Worm (Caenorhabditis elegans) whole organism, late embryonic: ENCODE data around the gene cyl-1.

Source experiments
- C38D4.7 ChIP-seq: fragments of 200-800 bp; sonication (Bioruptor generic); optimal IDR thresholded peaks from 2 replicates; lab custom pipeline; 2018; ENCODE audit warnings: mild to moderate bottlenecking, missing genetic modification characterization, moderate library complexity, missing compliant biosample characterization
- F13H6.1 ChIP-seq: sonication (generic microtip); optimal IDR thresholded peaks from 2 replicates; lab custom pipeline; 2016; ENCODE audit warnings: missing genetic modification characterization, missing compliant biosample characterization
- ama-1 ChIP-seq: fragments of 150-350 bp; optimal IDR thresholded peaks from 2 replicates; lab custom pipeline; 2014
- ceh-30 ChIP-seq: fragments of 150-350 bp; optimal IDR thresholded peaks from 2 replicates; lab custom pipeline; 2014; ENCODE audit warnings: missing biosample characterization, missing genetic modification characterization
- ceh-9 ChIP-seq: sonication (generic microtip); optimal IDR thresholded peaks from 2 replicates; lab custom pipeline; 2016; ENCODE audit warnings: mild to moderate bottlenecking, missing genetic modification characterization, inconsistent platforms, missing compliant biosample characterization
- dve-1 ChIP-seq: sonication (generic microtip); optimal IDR thresholded peaks from 2 replicates; lab custom pipeline; 2017; ENCODE audit warnings: antibody characterized with exemption, mild to moderate bottlenecking, missing genetic modification characterization, missing compliant biosample characterization
- elt-2 ChIP-seq: sonication (generic microtip); optimal IDR thresholded peaks from 2 replicates; lab custom pipeline; 2016; ENCODE audit warnings: missing genetic modification reagents, missing genetic modification characterization, missing compliant biosample characterization
- ets-4 ChIP-seq: sonication (generic microtip); optimal IDR thresholded peaks from 2 replicates; lab custom pipeline; 2016; ENCODE audit warnings: missing genetic modification characterization, missing compliant biosample characterization
- fkh-6 ChIP-seq: sonication (generic microtip); optimal IDR thresholded peaks from 2 replicates; lab custom pipeline; 2016; ENCODE audit warnings: missing genetic modification characterization, missing compliant biosample characterization
- lim-6 ChIP-seq: sonication (generic microtip); optimal IDR thresholded peaks from 2 replicates; lab custom pipeline; 2016; ENCODE audit warnings: missing genetic modification characterization, missing compliant biosample characterization
- nhr-232 ChIP-seq: sonication (generic microtip); optimal IDR thresholded peaks from 2 replicates; lab custom pipeline; 2016; ENCODE audit warnings: missing genetic modification characterization, missing compliant biosample characterization
- pag-3 ChIP-seq: sonication (generic microtip); optimal IDR thresholded peaks from 2 replicates; lab custom pipeline; 2016; ENCODE audit warnings: missing compliant biosample characterization, missing genetic modification characterization, borderline replicate concordance
- sox-4 ChIP-seq: sonication (generic microtip); optimal IDR thresholded peaks from 2 replicates; lab custom pipeline; 2017; ENCODE audit warnings: mild to moderate bottlenecking, missing genetic modification characterization, inconsistent platforms, missing compliant biosample characterization
- unc-55 ChIP-seq: sonication (generic microtip); optimal IDR thresholded peaks from 2 replicates; lab custom pipeline; 2017; ENCODE audit warnings: missing biosample characterization, missing genetic modification reagents, missing genetic modification characterization

- TF ChIP-seq ama-1 (lab: Kevin White, UChicago) (no peak), ceh-30 (tag; lab: Kevin White, UChicago) (no peak), dve-1 (tag; lab: Kevin White, UChicago) (no peak), lim-6 (tag; lab: Kevin White, UChicago) (no peak), sox-4 (tag; lab: Kevin White, UChicago) (no peak), pag-3 (no peak), elt-2 (no peak), ceh-9 (tag; lab: Kevin White, UChicago) (no peak), fkh-6 (no peak), F13H6.1 (no peak), unc-55 (GFP tag; lab: Kevin White, UChicago) (no peak), ets-4 (tag; lab: Kevin White, UChicago) (no peak), nhr-232 (no peak), C38D4.7 (GFP tag; lab: Kevin White, UChicago) (no peak)
Measured at ce11 chrV:12036129-12036528, 42.6 kb upstream of the cyl-1 start.
